Worm (Caenorhabditis elegans) whole organism, L2 larva: ENCODE data around the gene Y69A2AR.22.

Experiments used
- ZK546.5 ChIP-seq: sonication (generic microtip); optimal IDR thresholded peaks from 2 replicates; lab custom pipeline; 2017; ENCODE audit warnings: missing biosample characterization, missing genetic modification characterization
- nhr-77 ChIP-seq: fragments of 150-350 bp; optimal IDR thresholded peaks from 2 replicates; lab custom pipeline; 2014; ENCODE audit warnings: missing biosample characterization, missing genetic modification characterization
- ztf-11 ChIP-seq: sonication (generic microtip); optimal IDR thresholded peaks from 2 replicates; lab custom pipeline; 2017; ENCODE audit warnings: missing biosample characterization, missing genetic modification characterization

ce11 chrIV:2537741-2538140 lies 30.0 kb upstream of the Y69A2AR.22 start:
- TF ChIP-seq ztf-11 (tag; lab: Kevin White, UChicago) (no peak), nhr-77 (tag; lab: Kevin White, UChicago) (no peak), ZK546.5 (tag; lab: Kevin White, UChicago) (no peak)
